Fruit fly (Drosophila melanogaster): ENCODE results near the gene Ir7d.
A peak's percentile ranks its signal among the peaks of the same experiment; 100 is the strongest.

The Ir7d gene

DNA sequence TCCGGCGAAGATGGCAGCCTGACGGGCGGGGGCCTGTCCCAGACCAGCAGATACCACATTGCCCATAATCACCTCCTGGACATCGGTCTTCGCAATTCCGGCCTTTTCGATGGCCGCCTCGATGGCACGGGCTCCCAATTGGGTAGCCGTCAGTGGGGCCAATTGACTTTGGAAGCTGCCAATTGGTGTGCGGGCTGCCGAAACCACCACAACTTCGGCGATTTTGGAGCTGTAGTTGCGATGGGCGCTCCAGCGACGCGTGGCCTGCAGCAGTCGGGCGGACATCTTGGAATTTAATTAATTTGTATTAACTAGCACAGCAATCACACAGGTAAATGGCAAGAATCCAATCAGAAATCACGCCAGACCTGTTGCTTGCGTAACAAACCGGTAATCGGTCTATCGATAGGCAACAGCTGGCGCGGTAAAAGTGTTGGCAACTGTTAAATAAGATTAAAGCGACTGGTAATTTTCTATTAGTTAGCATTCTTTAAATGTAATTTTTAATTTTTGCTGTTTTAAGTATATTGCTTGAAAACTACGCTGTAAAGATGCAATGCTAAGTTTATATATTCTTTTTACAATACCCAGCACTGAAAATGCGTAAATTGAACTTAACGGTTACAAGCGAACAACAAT lies 9.9 kb upstream of the Ir7d start, which contains the start of gene Acat1 (continued):
- peak; percentile 31 for TF ChIP-seq CG13424 (tag; optimal IDR thresholded peaks at IDR 0.05)
- peak; percentile 49 for TF ChIP-seq Fer3 (tag; optimal IDR thresholded peaks at IDR 0.05)
- TF ChIP-seq NK7.1 (GFP tag; optimal IDR thresholded peaks at IDR 0.05), result peak; percentile 38
- no peak for TF ChIP-seq Hand (GFP tag; optimal IDR thresholded peaks at IDR 0.05)
- TF ChIP-seq CG10431 (GFP tag; optimal IDR thresholded peaks at IDR 0.05), result no peak
- no peak for TF ChIP-seq p53 (GFP tag; optimal IDR thresholded peaks at IDR 0.05)
- TF ChIP-seq CG14860 (GFP tag; IDR thresholded peaks at IDR 0.05; ENCODE audit: partially characterized antibody), result no peak
- peak; percentile 47; the same call in 1 of the 3 replicates for TF ChIP-seq CG11695 (GFP tag; IDR thresholded peaks at IDR 0.05)
- TF ChIP-seq CG2678 (tag; optimal IDR thresholded peaks at IDR 0.05), result peak; percentile 58
- TF ChIP-seq CG31388 (GFP tag; optimal IDR thresholded peaks at IDR 0.05), result no peak
- peak; percentile 68 for TF ChIP-seq Dref (GFP tag; IDR thresholded peaks at IDR 0.05)
- 0 out of 2 replicates have a peak, but pooled peaks have one; percentile 14 for TF ChIP-seq ato (GFP tag; IDR thresholded peaks at IDR 0.05; ENCODE audit: partially characterized antibody)
- TF ChIP-seq amos (GFP tag; IDR thresholded peaks at IDR 0.05; ENCODE audit: partially characterized antibody), result peak; percentile 46; the same call in 1 of the 2 replicates
- TF ChIP-seq dan (GFP tag; IDR thresholded peaks at IDR 0.05), result no peak
- no peak for TF ChIP-seq Neu2 (GFP tag; optimal IDR thresholded peaks at IDR 0.05; ENCODE audit: borderline replicate concordance)
- no peak for TF ChIP-seq wek (GFP tag; optimal IDR thresholded peaks at IDR 0.05)
- TF ChIP-seq CkIIα-i1 (GFP tag; IDR thresholded peaks at IDR 0.05), result no peak
- TF ChIP-seq row (GFP tag; IDR thresholded peaks at IDR 0.05), result peak; percentile 43; the same call in 1 of the 3 replicates
- peak; percentile 39 for TF ChIP-seq CG3995 (GFP tag; optimal IDR thresholded peaks at IDR 0.05)
- TF ChIP-seq CG10462 (GFP tag; optimal IDR thresholded peaks at IDR 0.05), result peak; percentile 23
- peak in 1 of 3 experiments; percentile 30 for TF ChIP-seq lola (GFP tag; optimal IDR thresholded peaks at IDR 0.05)
- peak; percentile 66 for TF ChIP-seq nmo (GFP tag; optimal IDR thresholded peaks at IDR 0.05)
- no peak for TF ChIP-seq CG16813 (GFP tag; IDR thresholded peaks at IDR 0.05; ENCODE audit: partially characterized antibody)
- TF ChIP-seq Hr39 (optimal IDR thresholded peaks at IDR 0.05), result no peak
- TF ChIP-seq CG15601 (tag; optimal IDR thresholded peaks at IDR 0.05), result no peak
- peak; percentile 65 for TF ChIP-seq YL-1 (GFP tag; optimal IDR thresholded peaks at IDR 0.05)
- peak; percentile 34 for TF ChIP-seq CG4820 (GFP tag; optimal IDR thresholded peaks at IDR 0.05)
- TF ChIP-seq usp (GFP tag; optimal IDR thresholded peaks at IDR 0.05), result no peak
- peak; percentile 64 for TF ChIP-seq Blimp-1 (GFP tag; optimal IDR thresholded peaks at IDR 0.05)
- no peak for TF ChIP-seq ham (GFP tag; IDR thresholded peaks at IDR 0.05)
- no peak for TF ChIP-seq CG8089 (GFP tag; optimal IDR thresholded peaks at IDR 0.05)
- TF ChIP-seq stc (GFP tag; IDR thresholded peaks at IDR 0.05), result peak; percentile 66
- TF ChIP-seq CG10321 (GFP tag; IDR thresholded peaks at IDR 0.05), result no peak
- TF ChIP-seq E2f2 (GFP tag; IDR thresholded peaks at IDR 0.05), result peak; percentile 49; the same call in 1 of the 2 replicates
- peak; percentile 53 for TF ChIP-seq chn (GFP tag; optimal IDR thresholded peaks at IDR 0.05)
- TF ChIP-seq az2 (GFP tag; optimal IDR thresholded peaks at IDR 0.05), result peak; percentile 49
- TF ChIP-seq Stat92E (GFP tag; optimal IDR thresholded peaks at IDR 0.05), result no peak
- TF ChIP-seq pnt (GFP tag; optimal IDR thresholded peaks at IDR 0.05), result peak; percentile 1
- TF ChIP-seq CG4854 (GFP tag; optimal IDR thresholded peaks at IDR 0.05), result no peak
- no peak for TF ChIP-seq hb (GFP tag; IDR thresholded peaks at IDR 0.05; ENCODE audit: partially characterized antibody)
- no peak for TF ChIP-seq CG33213 (GFP tag; optimal IDR thresholded peaks at IDR 0.05)
- TF ChIP-seq CG11398 (GFP tag; optimal IDR thresholded peaks at IDR 0.05), result no peak
- peak; percentile 38; the same call in 1 of the 2 replicates for TF ChIP-seq nerfin-2 (GFP tag; IDR thresholded peaks at IDR 0.05; ENCODE audit: partially characterized antibody)
- 0 out of 3 replicates have a peak, but pooled peaks have one; percentile 15 for TF ChIP-seq CG2199 (GFP tag; IDR thresholded peaks at IDR 0.05)
- TF ChIP-seq CG5180 (GFP tag; optimal IDR thresholded peaks at IDR 0.05), result no peak
- TF ChIP-seq CG32767 (GFP tag; IDR thresholded peaks at IDR 0.05), result no peak
- TF ChIP-seq CG6683 (GFP tag; optimal IDR thresholded peaks at IDR 0.05), result no peak
- TF ChIP-seq CG9437 (GFP tag; optimal IDR thresholded peaks at IDR 0.05), result peak; percentile 47
- peak; percentile 41 for TF ChIP-seq grau (tag; optimal IDR thresholded peaks at IDR 0.05)
